Fruit fly (Drosophila melanogaster) whole organism: ENCODE data around the gene mats.

Experiments
- CG8478 ChIP-seq: fragments of >200 bp; optimal IDR thresholded peaks from 2 replicates; lab custom pipeline; 2018; ENCODE audit warnings: inconsistent platforms
- Dll ChIP-seq: fragments of >200 bp; optimal IDR thresholded peaks from 2 replicates; lab custom pipeline; 2017
- pan ChIP-seq: fragments of >200 bp; optimal IDR thresholded peaks from 2 replicates; lab custom pipeline; 2017
- psq ChIP-seq: fragments of >200 bp; optimal IDR thresholded peaks from 2 replicates; lab custom pipeline; 2017
- usp ChIP-seq: fragments of >200 bp; optimal IDR thresholded peaks from 2 replicates; lab custom pipeline; 2017; ENCODE audit warnings: missing biosample characterization, missing genetic modification characterization, mixed read lengths

DNA sequence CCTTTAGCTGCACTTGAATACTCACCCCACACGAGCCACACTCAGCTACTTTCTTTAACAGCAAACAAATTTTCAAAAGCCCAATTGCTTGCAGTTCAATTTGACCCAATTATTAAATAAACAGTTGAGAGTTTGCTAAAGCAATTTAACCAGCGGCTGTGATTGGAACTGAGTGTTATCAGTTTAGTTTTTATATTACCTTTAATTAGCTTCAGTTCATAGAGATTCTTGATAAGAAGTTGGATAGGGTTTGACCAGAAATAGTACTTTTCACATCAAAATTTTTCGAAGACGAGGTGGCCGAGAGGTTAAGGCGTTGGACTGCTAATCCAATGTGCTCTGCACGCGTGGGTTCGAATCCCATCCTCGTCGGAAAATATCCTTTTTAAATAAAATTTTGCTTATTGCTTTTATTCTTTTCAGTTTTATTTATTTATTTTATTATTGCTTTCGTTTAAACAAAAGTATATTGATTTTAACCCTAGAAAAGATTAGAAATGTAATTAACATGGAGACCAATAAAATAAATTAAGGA lies 24.7 kb upstream of the mats start:
- TF ChIP-seq psq (lab: Kevin White, UChicago) (no peak), pan (no peak), usp (GFP tag; lab: Kevin White, UChicago) (no peak), Dll (lab: Kevin White, UChicago) (no peak), CG8478 (no peak)
